Fruit fly (Drosophila melanogaster) whole organism, embryonic: ENCODE results near the gene mRF1.

Source experiments
- Bdp1 ChIP-seq: fragments of 200-800 bp; sonication (Bioruptor generic); optimal IDR thresholded peaks from 3 replicates; lab custom pipeline; 2016; ENCODE audit warnings: missing biosample characterization, missing genetic modification characterization
- Bgb ChIP-seq: fragments of 200-800 bp; sonication (Bioruptor generic); IDR thresholded peaks from 2 replicates; pipeline ENCODE4 v1.3.6; 2022; ENCODE audit warnings: missing biosample characterization, missing genetic modification characterization; ENCODE audit not compliant: partially characterized antibody
- CG10321 ChIP-seq: fragments of 200-800 bp; sonication (Bioruptor generic); IDR thresholded peaks from 2 replicates; pipeline ENCODE4 v1.3.6; 2022; ENCODE audit warnings: missing biosample characterization, missing genetic modification characterization
- CG10565 ChIP-seq: fragments of 200-800 bp; sonication (Bioruptor generic); optimal IDR thresholded peaks from 3 replicates; lab custom pipeline; 2016; ENCODE audit warnings: missing biosample characterization, mild to moderate bottlenecking, missing genetic modification characterization
- CG11398 ChIP-seq: fragments of 200-800 bp; sonication (Bioruptor generic); optimal IDR thresholded peaks from 2 replicates; lab custom pipeline; 2016; ENCODE audit warnings: missing biosample characterization, missing genetic modification characterization
- CG12299 ChIP-seq: fragments of 200-800 bp; sonication (Bioruptor generic); optimal IDR thresholded peaks from 2 replicates; lab custom pipeline; 2018; ENCODE audit warnings: missing biosample characterization, mild to moderate bottlenecking, missing genetic modification characterization
- CG1233 ChIP-seq: fragments of 200-800 bp; sonication (Bioruptor generic); optimal IDR thresholded peaks from 4 replicates; lab custom pipeline; 2018; ENCODE audit warnings: missing biosample characterization, mild to moderate bottlenecking, missing genetic modification characterization
- CG12659 ChIP-seq: fragments of 200-800 bp; sonication (Bioruptor generic); optimal IDR thresholded peaks from 3 replicates; lab custom pipeline; 2017; ENCODE audit warnings: mild to moderate bottlenecking, missing biosample characterization, missing genetic modification reagents, missing genetic modification characterization
- CG12744 ChIP-seq: fragments of 200-800 bp; sonication (Bioruptor generic); optimal IDR thresholded peaks from 2 replicates; lab custom pipeline; 2016; ENCODE audit warnings: missing biosample characterization, missing genetic modification characterization
- CG17385 ChIP-seq: fragments of 200-800 bp; sonication (Bioruptor generic); optimal IDR thresholded peaks from 3 replicates; lab custom pipeline; 2018; ENCODE audit warnings: missing biosample characterization, mild to moderate bottlenecking, missing genetic modification characterization
- CG18011 ChIP-seq: fragments of 200-800 bp; sonication (Bioruptor generic); optimal IDR thresholded peaks from 2 replicates; lab custom pipeline; 2017; ENCODE audit warnings: missing biosample characterization, missing genetic modification characterization, mild to moderate bottlenecking, moderate library complexity, missing genotype
- CG1832 ChIP-seq: fragments of 200-800 bp; sonication (Bioruptor generic); optimal IDR thresholded peaks from 2 replicates; lab custom pipeline; 2017; ENCODE audit warnings: missing biosample characterization, mild to moderate bottlenecking, missing genetic modification characterization, inconsistent platforms
- CG2875 ChIP-seq: fragments of 200-800 bp; sonication (Bioruptor generic); optimal IDR thresholded peaks from 2 replicates; lab custom pipeline; 2017; ENCODE audit warnings: missing biosample characterization, mild to moderate bottlenecking, missing genetic modification characterization, missing genetic modification reagents
- CG31365 ChIP-seq: fragments of 200-800 bp; sonication (Bioruptor generic); optimal IDR thresholded peaks from 2 replicates; lab custom pipeline; 2018; ENCODE audit warnings: missing biosample characterization, mild to moderate bottlenecking, missing genetic modification characterization
- CG31388 ChIP-seq: fragments of 200-800 bp; sonication (Bioruptor generic); optimal IDR thresholded peaks from 2 replicates; lab custom pipeline; 2016; ENCODE audit warnings: missing biosample characterization, missing genetic modification characterization
- CG4730 ChIP-seq: fragments of 200-800 bp; sonication (Bioruptor generic); IDR thresholded peaks from 2 replicates; pipeline ENCODE4 v1.3.6; 2022; ENCODE audit warnings: missing biosample characterization, missing genetic modification characterization
- CG6272 ChIP-seq: fragments of 200-800 bp; sonication (Bioruptor generic); IDR thresholded peaks from 2 replicates; pipeline ENCODE4 v1.3.6; 2022; ENCODE audit warnings: missing biosample characterization, missing genetic modification characterization
- CG6765 ChIP-seq: fragments of 200-800 bp; sonication (Bioruptor generic); optimal IDR thresholded peaks from 3 replicates; lab custom pipeline; 2017; ENCODE audit warnings: missing biosample characterization, mild to moderate bottlenecking, missing genetic modification characterization
- CG7745 ChIP-seq: fragments of 200-800 bp; sonication (Bioruptor generic); optimal IDR thresholded peaks from 2 replicates; lab custom pipeline; 2018; ENCODE audit warnings: missing biosample characterization, mild to moderate bottlenecking, missing genetic modification characterization, moderate library complexity
- CG8281 ChIP-seq: fragments of 200-800 bp; sonication (Bioruptor generic); optimal IDR thresholded peaks from 2 replicates; lab custom pipeline; 2018; ENCODE audit warnings: missing biosample characterization, mild to moderate bottlenecking, missing genetic modification characterization, moderate library complexity
- Camta ChIP-seq: fragments of 200-800 bp; sonication (Bioruptor generic); optimal IDR thresholded peaks from 2 replicates; lab custom pipeline; 2016; ENCODE audit warnings: missing biosample characterization, missing genetic modification characterization
- Drgx ChIP-seq: fragments of 200-800 bp; sonication (Bioruptor generic); IDR thresholded peaks from 2 replicates; pipeline ENCODE4 v1.3.6; 2022; ENCODE audit warnings: missing biosample characterization, missing genetic modification characterization
- Fer1 ChIP-seq: fragments of 200-800 bp; sonication (Bioruptor generic); optimal IDR thresholded peaks from 2 replicates; lab custom pipeline; 2017; ENCODE audit warnings: missing biosample characterization, mild to moderate bottlenecking, missing genetic modification characterization
- Neu2 ChIP-seq: fragments of 200-800 bp; sonication (Bioruptor generic); optimal IDR thresholded peaks from 3 replicates; lab custom pipeline; 2016; ENCODE audit warnings: missing biosample characterization, missing genetic modification characterization, borderline replicate concordance
- Rx ChIP-seq: fragments of 200-800 bp; sonication (Bioruptor generic); IDR thresholded peaks from 2 replicates; pipeline ENCODE4 v1.3.6; 2022; ENCODE audit warnings: missing biosample characterization, missing genetic modification characterization
- Sry-β ChIP-seq: fragments of 200-800 bp; sonication (Bioruptor generic); optimal IDR thresholded peaks from 2 replicates; lab custom pipeline; 2018; ENCODE audit warnings: missing biosample characterization, mild to moderate bottlenecking, missing genetic modification characterization, moderate library complexity
- YL-1 ChIP-seq: fragments of 200-800 bp; sonication (Bioruptor generic); optimal IDR thresholded peaks from 3 replicates; lab custom pipeline; 2017; ENCODE audit warnings: missing biosample characterization, mild to moderate bottlenecking, missing genetic modification characterization
- ab ChIP-seq: fragments of 200-800 bp; sonication (Bioruptor generic); optimal IDR thresholded peaks from 2 replicates; lab custom pipeline; 2016; ENCODE audit warnings: missing biosample characterization, missing genetic modification characterization
- ac ChIP-seq: fragments of 200-800 bp; sonication (Bioruptor generic); optimal IDR thresholded peaks from 3 replicates; lab custom pipeline; 2017; ENCODE audit warnings: missing biosample characterization, mild to moderate bottlenecking, missing genetic modification characterization
- bbx ChIP-seq: fragments of 200-800 bp; sonication (Bioruptor generic); IDR thresholded peaks from 2 replicates; pipeline ENCODE4 v1.3.6; 2022; ENCODE audit warnings: missing biosample characterization, missing genetic modification characterization; ENCODE audit not compliant: partially characterized antibody
- crc ChIP-seq: fragments of 200-800 bp; sonication (Bioruptor generic); optimal IDR thresholded peaks from 2 replicates; lab custom pipeline; 2016; ENCODE audit warnings: missing biosample characterization, missing genetic modification characterization
- croc ChIP-seq: fragments of 200-800 bp; sonication (Bioruptor generic); conservative IDR thresholded peaks from 3 replicates; pipeline ENCODE4 v1.3.6; 2022; ENCODE audit warnings: missing biosample characterization, missing genetic modification characterization
- da ChIP-seq: fragments of 200-800 bp; sonication (Bioruptor generic); optimal IDR thresholded peaks from 2 replicates; lab custom pipeline; 2016; ENCODE audit warnings: missing biosample characterization, missing genetic modification characterization
- dysf ChIP-seq: fragments of 200-800 bp; sonication (Bioruptor generic); IDR thresholded peaks from 3 replicates; pipeline ENCODE4 v1.3.6; 2022; ENCODE audit warnings: missing biosample characterization, missing genetic modification characterization
- fu2 ChIP-seq: fragments of 200-800 bp; sonication (Bioruptor generic); optimal IDR thresholded peaks from 2 replicates; lab custom pipeline; 2016; ENCODE audit warnings: missing biosample characterization, missing genetic modification characterization
- gsb-n ChIP-seq: fragments of 200-800 bp; sonication (Bioruptor generic); optimal IDR thresholded peaks from 3 replicates; lab custom pipeline; 2018; ENCODE audit warnings: missing biosample characterization, mild to moderate bottlenecking, missing genetic modification characterization
- insv ChIP-seq, 2 experiments: fragments of 200-800 bp; sonication (Bioruptor generic); optimal IDR thresholded peaks; 3 replicates each; lab custom pipeline; 2016 to 2018; ENCODE audit warnings: missing biosample characterization in 2 of 2, missing genetic modification characterization in 2 of 2
- inv ChIP-seq: fragments of 200-800 bp; sonication (Bioruptor generic); IDR thresholded peaks from 2 replicates; pipeline ENCODE4 v1.3.6; 2022; ENCODE audit warnings: missing biosample characterization, missing genetic modification characterization; ENCODE audit not compliant: partially characterized antibody
- knrl ChIP-seq: fragments of 200-800 bp; sonication (Bioruptor generic); IDR thresholded peaks from 3 replicates; pipeline ENCODE4 v1.3.6; 2022; ENCODE audit warnings: missing biosample characterization, missing genetic modification characterization; ENCODE audit not compliant: partially characterized antibody
- mld ChIP-seq: fragments of 200-800 bp; sonication (Bioruptor generic); IDR thresholded peaks from 3 replicates; pipeline ENCODE4 v1.3.6; 2022; ENCODE audit warnings: missing biosample characterization, missing genetic modification characterization; ENCODE audit not compliant: partially characterized antibody
- nom ChIP-seq: fragments of 200-800 bp; sonication (Bioruptor generic); optimal IDR thresholded peaks from 2 replicates; lab custom pipeline; 2017; ENCODE audit warnings: missing biosample characterization, missing genetic modification characterization, mild to moderate bottlenecking, moderate library complexity, missing genetic modification reagents
- pita ChIP-seq: fragments of 200-800 bp; sonication (Bioruptor generic); optimal IDR thresholded peaks from 2 replicates; lab custom pipeline; 2017; ENCODE audit warnings: missing biosample characterization, mild to moderate bottlenecking, missing genetic modification characterization
- pum ChIP-seq: fragments of 200-800 bp; sonication (Bioruptor generic); optimal IDR thresholded peaks from 2 replicates; lab custom pipeline; 2016; ENCODE audit warnings: missing biosample characterization, missing genetic modification characterization
- row ChIP-seq: fragments of 200-800 bp; sonication (Bioruptor generic); IDR thresholded peaks from 3 replicates; pipeline ENCODE4 v1.3.6; 2022; ENCODE audit warnings: missing biosample characterization, missing genetic modification characterization
- sima ChIP-seq: fragments of 200-800 bp; sonication (Bioruptor generic); optimal IDR thresholded peaks from 2 replicates; lab custom pipeline; 2016; ENCODE audit warnings: missing biosample characterization, missing genetic modification characterization
- sug ChIP-seq: fragments of 200-800 bp; optimal IDR thresholded peaks from 2 replicates; lab custom pipeline; 2019; ENCODE audit warnings: missing biosample characterization, mild to moderate bottlenecking, missing genetic modification characterization, moderate library complexity
- trh ChIP-seq: fragments of 200-800 bp; sonication (Bioruptor generic); optimal IDR thresholded peaks from 2 replicates; lab custom pipeline; 2016; ENCODE audit warnings: missing biosample characterization, missing genetic modification characterization
- twi ChIP-seq: fragments of 200-800 bp; optimal IDR thresholded peaks from 2 replicates; lab custom pipeline; 2019; ENCODE audit warnings: missing biosample characterization, mild to moderate bottlenecking, missing genetic modification characterization, moderate library complexity
- usp ChIP-seq: fragments of >200 bp; optimal IDR thresholded peaks from 2 replicates; lab custom pipeline; 2017; ENCODE audit warnings: missing biosample characterization, missing genetic modification characterization
- zf30C ChIP-seq: fragments of 200-800 bp; sonication (Bioruptor generic); optimal IDR thresholded peaks from 3 replicates; lab custom pipeline; 2018; ENCODE audit warnings: missing biosample characterization, mild to moderate bottlenecking, missing genetic modification characterization
- zfh2 ChIP-seq: fragments of 200-800 bp; sonication (Bioruptor generic); optimal IDR thresholded peaks from 2 replicates; lab custom pipeline; 2016; ENCODE audit warnings: missing biosample characterization, missing genetic modification characterization

The mRF1 gene

dm6 chr2L:13206077-13206668, 13.6 kb upstream of the mRF1 start (continued):
- TF ChIP-seq pita (GFP tag; lab: Kevin White, UChicago), result no peak
- TF ChIP-seq Neu2, result no peak
- TF ChIP-seq CG31365 (tag; lab: Kevin White, UChicago), result no peak
- no peak for TF ChIP-seq CG6272 (GFP tag; lab: Robert Waterston, UW)
- TF ChIP-seq inv (GFP tag; lab: Robert Waterston, UW), result no peak
- no peak for TF ChIP-seq ab (GFP tag; lab: Kevin White, UChicago)
- TF ChIP-seq CG8281, result no peak
- peak; percentile 55 for TF ChIP-seq nom (GFP tag; lab: Kevin White, UChicago)
- TF ChIP-seq Sry-β (GFP tag; lab: Kevin White, UChicago), result no peak
- TF ChIP-seq CG10321 (GFP tag; lab: Robert Waterston, UW), result no peak
- no peak for TF ChIP-seq CG31388 (GFP tag; lab: Kevin White, UChicago)
- TF ChIP-seq CG2875 (GFP tag; lab: Kevin White, UChicago), result no peak
- no peak for TF ChIP-seq Camta
- no peak for TF ChIP-seq CG6765
- TF ChIP-seq gsb-n (tag; lab: Kevin White, UChicago), result no peak
- no peak for TF ChIP-seq twi (tag; lab: Kevin White, UChicago)
- TF ChIP-seq ac (GFP tag; lab: Kevin White, UChicago), result no peak
- no peak for TF ChIP-seq CG12299 (tag; lab: Kevin White, UChicago)
- TF ChIP-seq Bgb, result no peak
- no peak for TF ChIP-seq da
- TF ChIP-seq Drgx (GFP tag; lab: Robert Waterston, UW), result peak; percentile 63
- TF ChIP-seq CG4730 (GFP tag; lab: Robert Waterston, UW), result no peak
- no peak for TF ChIP-seq CG1832
- peak; percentile 32 for TF ChIP-seq CG1233 (GFP tag; lab: Kevin White, UChicago)
- TF ChIP-seq CG10565 (GFP tag; lab: Kevin White, UChicago), result no peak
- TF ChIP-seq YL-1 (GFP tag; lab: Kevin White, UChicago), result no peak
- TF ChIP-seq dysf (GFP tag; lab: Robert Waterston, UW), result no peak
- TF ChIP-seq trh, result no peak
- no peak for TF ChIP-seq Rx (GFP tag; lab: Robert Waterston, UW)
- no peak for TF ChIP-seq crc (GFP tag; lab: Kevin White, UChicago)
- no peak for TF ChIP-seq bbx (GFP tag; lab: Robert Waterston, UW)
- no peak for TF ChIP-seq usp (GFP tag; lab: Kevin White, UChicago)
- TF ChIP-seq sima (GFP tag; lab: Kevin White, UChicago), result no peak
- no peak for TF ChIP-seq mld
- TF ChIP-seq CG7745 (tag; lab: Kevin White, UChicago), result no peak
- no peak for TF ChIP-seq croc (GFP tag; lab: Robert Waterston, UW)
- TF ChIP-seq row (GFP tag; lab: Robert Waterston, UW), result no peak
- TF ChIP-seq CG11398 (GFP tag; lab: Kevin White, UChicago), result no peak
- TF ChIP-seq knrl, result no peak
- no peak for TF ChIP-seq pum
- TF ChIP-seq zfh2 (GFP tag; lab: Kevin White, UChicago), result no peak
- no peak for TF ChIP-seq CG12744 (GFP tag; lab: Kevin White, UChicago)
- TF ChIP-seq CG12659 (GFP tag; lab: Kevin White, UChicago), result no peak
- TF ChIP-seq Bdp1, result no peak
- TF ChIP-seq CG18011 (GFP tag; lab: Kevin White, UChicago), result no peak
- no peak for TF ChIP-seq insv (GFP tag; optimal IDR thresholded peaks at IDR 0.05; lab: Kevin White, UChicago)
- TF ChIP-seq zf30C, result no peak
- no peak for TF ChIP-seq fu2 (GFP tag; lab: Kevin White, UChicago)
- no peak for TF ChIP-seq CG17385 (GFP tag; lab: Kevin White, UChicago)
- TF ChIP-seq Fer1 (GFP tag; lab: Kevin White, UChicago), result peak; percentile 31
- TF ChIP-seq sug, result peak; percentile 98
